Fruit fly (Drosophila melanogaster) whole organism, prepupa: ENCODE data around the gene CG46281.

ENCODE experiments used
- Blimp-1 ChIP-seq: fragments of 200-800 bp; sonication (Bioruptor generic); optimal IDR thresholded peaks from 3 replicates; lab custom pipeline; 2017; ENCODE audit warnings: missing biosample characterization, missing genetic modification characterization, mild to moderate bottlenecking, moderate library complexity, missing genetic modification reagents
- CG10631 ChIP-seq: fragments of 200-800 bp; sonication (Bioruptor generic); optimal IDR thresholded peaks from 2 replicates; lab custom pipeline; 2016; ENCODE audit warnings: missing biosample characterization, missing genetic modification characterization
- CG10669 ChIP-seq: fragments of 200-800 bp; sonication (Bioruptor generic); optimal IDR thresholded peaks from 3 replicates; lab custom pipeline; 2018; ENCODE audit warnings: missing biosample characterization, mild to moderate bottlenecking, missing genetic modification characterization, moderate library complexity
- CG11294 ChIP-seq: fragments of 200-800 bp; sonication (Bioruptor generic); IDR thresholded peaks from 2 replicates; pipeline ENCODE4 v1.3.6; 2022; ENCODE audit warnings: missing biosample characterization, missing genetic modification characterization
- CG11762 ChIP-seq: fragments of 200-800 bp; sonication (Bioruptor generic); optimal IDR thresholded peaks from 3 replicates; lab custom pipeline; 2016; ENCODE audit warnings: missing biosample characterization, missing genetic modification characterization; ENCODE audit not compliant: insufficient read depth
- CG11902 ChIP-seq: fragments of 200-800 bp; sonication (Bioruptor generic); optimal IDR thresholded peaks from 3 replicates; lab custom pipeline; 2016; ENCODE audit warnings: missing biosample characterization, missing genetic modification characterization
- CG15336 ChIP-seq: fragments of 200-800 bp; sonication (Bioruptor generic); IDR thresholded peaks from 2 replicates; pipeline ENCODE4 v1.3.6; 2022; ENCODE audit warnings: missing biosample characterization, missing genetic modification characterization
- CG1621 ChIP-seq: fragments of 200-800 bp; sonication (Bioruptor generic); optimal IDR thresholded peaks from 3 replicates; lab custom pipeline; 2018; ENCODE audit warnings: missing biosample characterization, mild to moderate bottlenecking, missing genetic modification characterization
- CG16779 ChIP-seq: fragments of 200-800 bp; sonication (Bioruptor generic); optimal IDR thresholded peaks from 3 replicates; lab custom pipeline; 2017; ENCODE audit warnings: missing biosample characterization, mild to moderate bottlenecking, missing genetic modification characterization
- CG32006 ChIP-seq: fragments of 200-800 bp; sonication (Bioruptor generic); optimal IDR thresholded peaks from 3 replicates; lab custom pipeline; 2017; ENCODE audit warnings: missing biosample characterization, mild to moderate bottlenecking, missing genetic modification characterization
- CG3919 ChIP-seq: fragments of 200-800 bp; sonication (Bioruptor generic); optimal IDR thresholded peaks from 3 replicates; lab custom pipeline; 2016; ENCODE audit warnings: missing biosample characterization, missing genetic modification characterization
- CG4318 ChIP-seq: fragments of 200-800 bp; sonication (Bioruptor generic); optimal IDR thresholded peaks from 3 replicates; lab custom pipeline; 2017; ENCODE audit warnings: missing biosample characterization, mild to moderate bottlenecking, missing genetic modification characterization
- CG6163 ChIP-seq: fragments of 200-800 bp; sonication (Bioruptor generic); IDR thresholded peaks from 3 replicates; pipeline ENCODE4 v1.3.6; 2022; ENCODE audit warnings: missing biosample characterization, missing genetic modification characterization
- CG6276 ChIP-seq: fragments of 200-800 bp; sonication (Bioruptor generic); optimal IDR thresholded peaks from 2 replicates; lab custom pipeline; 2017; ENCODE audit warnings: missing biosample characterization, mild to moderate bottlenecking, missing genetic modification characterization
- CG6792 ChIP-seq: fragments of 200-800 bp; sonication (Bioruptor generic); optimal IDR thresholded peaks from 3 replicates; lab custom pipeline; 2016; ENCODE audit warnings: missing biosample characterization, missing genetic modification characterization
- CG6808 ChIP-seq: fragments of 200-800 bp; sonication (Bioruptor generic); optimal IDR thresholded peaks from 3 replicates; lab custom pipeline; 2017; ENCODE audit warnings: missing biosample characterization, missing genetic modification characterization, mild to moderate bottlenecking, moderate library complexity, missing genetic modification reagents
- CG7368 ChIP-seq: fragments of 200-800 bp; sonication (Bioruptor generic); optimal IDR thresholded peaks from 3 replicates; lab custom pipeline; 2016; ENCODE audit warnings: missing biosample characterization, missing genetic modification characterization
- CG8319 ChIP-seq: fragments of 200-800 bp; sonication (Bioruptor generic); optimal IDR thresholded peaks from 3 replicates; lab custom pipeline; 2016; ENCODE audit warnings: missing biosample characterization, missing genetic modification characterization
- CG8632 ChIP-seq: fragments of 200-800 bp; sonication (Bioruptor generic); optimal IDR thresholded peaks from 3 replicates; lab custom pipeline; 2016; ENCODE audit warnings: missing biosample characterization, missing genetic modification characterization
- Eip78C ChIP-seq: fragments of 200-800 bp; sonication (Bioruptor generic); peaks from one replicate; lab custom pipeline; 2016; ENCODE audit warnings: missing biosample characterization, missing genetic modification characterization
- Eip93F ChIP-seq: fragments of 200-800 bp; sonication (Bioruptor generic); optimal IDR thresholded peaks from 2 replicates; lab custom pipeline; 2016; ENCODE audit warnings: missing biosample characterization, mild to moderate bottlenecking, missing genetic modification characterization
- Ets21C ChIP-seq: fragments of 200-800 bp; sonication (Bioruptor generic); optimal IDR thresholded peaks from 3 replicates; lab custom pipeline; 2016; ENCODE audit warnings: missing biosample characterization, missing genetic modification characterization
- Ets96B ChIP-seq: fragments of 200-800 bp; optimal IDR thresholded peaks from 2 replicates; lab custom pipeline; 2019; ENCODE audit warnings: missing biosample characterization, mild to moderate bottlenecking, missing genetic modification characterization, moderate library complexity
- Hr38 ChIP-seq: sonication (Bioruptor generic); optimal IDR thresholded peaks from 2 replicates; lab custom pipeline; 2016; ENCODE audit warnings: missing biosample characterization, missing genetic modification characterization
- Hr39 ChIP-seq: fragments of 200-800 bp; sonication (Bioruptor generic); optimal IDR thresholded peaks from 2 replicates; lab custom pipeline; 2016; ENCODE audit warnings: missing biosample characterization, missing genetic modification characterization
- Met ChIP-seq: fragments of 200-800 bp; sonication (Bioruptor generic); optimal IDR thresholded peaks from 3 replicates; lab custom pipeline; 2016; ENCODE audit warnings: missing biosample characterization, missing genetic modification characterization
- OdsH ChIP-seq: fragments of 200-800 bp; sonication (Bioruptor generic); optimal IDR thresholded peaks from 3 replicates; lab custom pipeline; 2016; ENCODE audit warnings: missing biosample characterization, missing genetic modification characterization
- achi ChIP-seq: fragments of 200-800 bp; sonication (Bioruptor generic); optimal IDR thresholded peaks from 3 replicates; lab custom pipeline; 2016; ENCODE audit warnings: missing biosample characterization, missing genetic modification characterization
- acj6 ChIP-seq: fragments of 200-800 bp; sonication (Bioruptor generic); optimal IDR thresholded peaks from 3 replicates; lab custom pipeline; 2016; ENCODE audit warnings: missing biosample characterization, missing genetic modification characterization
- dac ChIP-seq: fragments of 200-800 bp; sonication (Bioruptor generic); optimal IDR thresholded peaks from 2 replicates; lab custom pipeline; 2017; ENCODE audit warnings: missing biosample characterization, mild to moderate bottlenecking, missing genetic modification characterization
- lz ChIP-seq: fragments of 200-800 bp; sonication (Bioruptor generic); optimal IDR thresholded peaks from 3 replicates; lab custom pipeline; 2016; ENCODE audit warnings: missing biosample characterization, missing genetic modification characterization
- net ChIP-seq: fragments of 200-800 bp; sonication (Bioruptor generic); optimal IDR thresholded peaks from 3 replicates; lab custom pipeline; 2016; ENCODE audit warnings: missing biosample characterization, missing genetic modification characterization
- salr ChIP-seq, 2 experiments: fragments of 200-800 bp; sonication (Bioruptor generic); optimal IDR thresholded peaks; 3 replicates each; lab custom pipeline; 2016 to 2018; ENCODE audit warnings: missing biosample characterization in 2 of 2, missing genetic modification characterization in 2 of 2, mild to moderate bottlenecking in 1 of 2
- ss ChIP-seq, 2 experiments: fragments of 200-800 bp; sonication (Bioruptor generic); optimal IDR thresholded peaks; 2 replicates in 1 of 2; 3 replicates in 1 of 2; lab custom pipeline; 2017 to 2018; ENCODE audit warnings: mild to moderate bottlenecking in 2 of 2, missing biosample characterization in 2 of 2, missing genetic modification characterization in 2 of 2, moderate library complexity in 1 of 2
- topi ChIP-seq: fragments of 200-800 bp; sonication (Bioruptor generic); optimal IDR thresholded peaks from 3 replicates; lab custom pipeline; 2016; ENCODE audit warnings: missing biosample characterization, missing genetic modification characterization

Gene CG46281

dm6 chr3R:13039037-13039583 lies 9.0 kb upstream of the CG46281 start (continued):
- TF ChIP-seq OdsH (GFP tag; lab: Kevin White, UChicago) (no peak), CG4318 (GFP tag; lab: Kevin White, UChicago) (no peak), CG6163 (GFP tag; lab: Robert Waterston, UW) (peak; percentile 54; the same call in 2 of the 3 replicates), Eip93F (GFP tag; lab: Kevin White, UChicago) (no peak), Hr39 (GFP tag; lab: Kevin White, UChicago) (peak; percentile 51), achi (GFP tag; lab: Kevin White, UChicago) (peak; percentile 17), lz (GFP tag; lab: Kevin White, UChicago) (peak; percentile 24), Eip78C (GFP tag; lab: Kevin White, UChicago) (peak; percentile 57), net (GFP tag; lab: Kevin White, UChicago) (peak; percentile 8), Hr38 (GFP tag; lab: Kevin White, UChicago) (no peak), CG10669 (no peak), CG6276 (GFP tag; lab: Kevin White, UChicago) (no peak), CG32006 (no peak), ss (GFP tag; optimal IDR thresholded peaks at IDR 0.05; lab: Kevin White, UChicago) (no peak), CG3919 (GFP tag; lab: Kevin White, UChicago) (no peak), dac (GFP tag; lab: Kevin White, UChicago) (no peak), CG10631 (no peak), CG11294 (no peak), Ets21C (GFP tag; lab: Kevin White, UChicago) (no peak), CG6792 (GFP tag; lab: Kevin White, UChicago) (no peak), CG16779 (tag; lab: Kevin White, UChicago) (no peak), CG11762 (no peak), CG15336 (GFP tag; lab: Robert Waterston, UW) (no peak), Blimp-1 (no peak)

DNA sequence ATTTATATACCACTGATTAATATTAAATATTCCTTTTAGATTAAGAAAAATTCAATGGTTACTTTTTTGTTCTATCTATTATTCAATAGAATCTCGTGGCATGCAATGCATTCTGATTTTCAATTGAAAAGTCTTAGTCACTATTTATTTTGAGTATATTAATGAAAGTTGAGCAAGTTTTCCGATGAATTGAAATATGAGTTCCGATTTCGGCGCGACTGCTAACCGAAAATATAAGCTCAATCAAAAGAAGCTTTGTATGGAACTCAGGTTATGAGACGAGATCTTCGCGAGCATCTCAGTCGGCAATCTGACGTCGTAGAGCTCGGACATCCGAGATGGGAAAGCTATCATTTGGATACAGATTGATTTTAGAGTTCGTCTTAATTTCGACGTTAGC lies 8.0 kb upstream of the CG46281 start, which contains the start of gene CG11668:
Gene CG11668 (plus strand): TSS at position 301 of the 400 bp plus-strand sequence.
- no peak for TF ChIP-seq CG11762
- no peak for TF ChIP-seq CG6163 (GFP tag; lab: Robert Waterston, UW)
- no peak for TF ChIP-seq CG11902
- no peak for TF ChIP-seq CG7368 (GFP tag; lab: Kevin White, UChicago)
- no peak for TF ChIP-seq topi (GFP tag; lab: Kevin White, UChicago)
- no peak for TF ChIP-seq CG6276 (GFP tag; lab: Kevin White, UChicago)
- TF ChIP-seq CG8319 (GFP tag; lab: Kevin White, UChicago): no peak
- TF ChIP-seq CG32006: no peak
- TF ChIP-seq CG8632: no peak
- TF ChIP-seq Met (GFP tag; lab: Kevin White, UChicago): no peak
- no peak for TF ChIP-seq CG15336 (GFP tag; lab: Robert Waterston, UW)
- TF ChIP-seq CG10631: no peak
- no peak for TF ChIP-seq Ets96B (tag; lab: Kevin White, UChicago)
- no peak for TF ChIP-seq CG6792 (GFP tag; lab: Kevin White, UChicago)
- no peak for TF ChIP-seq CG1621 (tag; lab: Kevin White, UChicago)
- TF ChIP-seq, all 60 proteins: peak for 0

dm6 chr3R:13036064-13036463 lies 6.0 kb upstream of the CG46281 start:
- TF ChIP-seq CG6808: no peak

- TF ChIP-seq CG6276 (GFP tag; lab: Kevin White, UChicago) (no peak), acj6 (GFP tag; lab: Kevin White, UChicago) (no peak), salr (GFP tag; optimal IDR thresholded peaks at IDR 0.05; lab: Kevin White, UChicago) (no peak), CG3919 (GFP tag; lab: Kevin White, UChicago) (no peak), Hr39 (GFP tag; lab: Kevin White, UChicago) (no peak), ss (GFP tag; optimal IDR thresholded peaks at IDR 0.05; lab: Kevin White, UChicago) (no peak)
Measured at dm6 chr3R:13033670-13034069, 3.6 kb upstream of the CG46281 start.
